Worm (Caenorhabditis elegans) whole organism, L2 larva: Measurements from ENCODE around the gene K11C4.1.
A peak's percentile ranks its signal among the peaks of the same experiment; 100 is the strongest.

Experiments
- C34F6.9 ChIP-seq: fragments of 150-350 bp; optimal IDR thresholded peaks from 2 replicates; lab custom pipeline; 2014; ENCODE audit warnings: missing biosample characterization, missing genetic modification characterization
- F13H6.1 ChIP-seq: sonication (generic microtip); optimal IDR thresholded peaks from 2 replicates; lab custom pipeline; 2016; ENCODE audit warnings: missing genetic modification characterization, missing compliant biosample characterization
- R02D3.7 ChIP-seq: fragments of 150-350 bp; optimal IDR thresholded peaks from 2 replicates; lab custom pipeline; 2014; ENCODE audit warnings: missing biosample characterization, missing genetic modification characterization
- Y55F3AM.14 ChIP-seq: fragments of 200-800 bp; sonication (Bioruptor generic); optimal IDR thresholded peaks from 2 replicates; lab custom pipeline; 2018; ENCODE audit warnings: mild to moderate bottlenecking, missing genetic modification characterization, missing compliant biosample characterization
- ZK546.5 ChIP-seq: sonication (generic microtip); optimal IDR thresholded peaks from 2 replicates; lab custom pipeline; 2017; ENCODE audit warnings: missing biosample characterization, missing genetic modification characterization
- alr-1 ChIP-seq: fragments of 150-350 bp; optimal IDR thresholded peaks from 2 replicates; lab custom pipeline; 2014; ENCODE audit warnings: missing biosample characterization, missing genetic modification characterization
- aly-2 ChIP-seq: fragments of 150-350 bp; optimal IDR thresholded peaks from 2 replicates; lab custom pipeline; 2014; ENCODE audit warnings: missing biosample characterization, missing genetic modification characterization
- ama-1 ChIP-seq: fragments of 150-350 bp; optimal IDR thresholded peaks from 2 replicates; lab custom pipeline; 2018; ENCODE audit warnings: inconsistent platforms
- blmp-1 ChIP-seq: sonication (generic microtip); optimal IDR thresholded peaks from 2 replicates; lab custom pipeline; 2017; ENCODE audit warnings: missing genetic modification characterization, mild to moderate bottlenecking, missing compliant biosample characterization, antibody characterized with exemption, moderate library complexity; ENCODE audit not compliant: insufficient read depth
- ceh-16 ChIP-seq: fragments of 150-350 bp; optimal IDR thresholded peaks from 2 replicates; lab custom pipeline; 2014; ENCODE audit warnings: missing biosample characterization, missing genetic modification characterization
- ceh-82 ChIP-seq: fragments of 150-350 bp; optimal IDR thresholded peaks from 2 replicates; lab custom pipeline; 2014; ENCODE audit warnings: missing biosample characterization, missing genetic modification characterization
- crh-2 ChIP-seq: sonication (generic microtip); optimal IDR thresholded peaks from 2 replicates; lab custom pipeline; 2017; ENCODE audit warnings: missing biosample characterization, missing genetic modification characterization
- dmd-4 ChIP-seq: sonication (generic microtip); optimal IDR thresholded peaks from 2 replicates; lab custom pipeline; 2017; ENCODE audit warnings: missing biosample characterization, missing genetic modification characterization
- egl-27 ChIP-seq: sonication (generic microtip); optimal IDR thresholded peaks from 3 replicates; lab custom pipeline; 2017; ENCODE audit warnings: missing biosample characterization, missing genetic modification reagents, missing genetic modification characterization
- elt-1 ChIP-seq: fragments of 150-350 bp; optimal IDR thresholded peaks from 2 replicates; lab custom pipeline; 2014; ENCODE audit warnings: missing biosample characterization, missing genetic modification characterization
- elt-3 ChIP-seq: sonication (generic microtip); optimal IDR thresholded peaks from 2 replicates; lab custom pipeline; 2017; ENCODE audit warnings: missing biosample characterization, missing genetic modification characterization
- fos-1 ChIP-seq: fragments of 150-350 bp; optimal IDR thresholded peaks from 2 replicates; lab custom pipeline; 2014; ENCODE audit warnings: missing biosample characterization, missing genetic modification characterization
- gmeb-1 ChIP-seq: fragments of 150-350 bp; optimal IDR thresholded peaks from 2 replicates; lab custom pipeline; 2014; ENCODE audit warnings: missing biosample characterization, missing genetic modification characterization
- lin-11 ChIP-seq: fragments of 150-350 bp; sonication (generic microtip); optimal IDR thresholded peaks from 2 replicates; lab custom pipeline; 2014; ENCODE audit warnings: missing biosample characterization, missing genetic modification characterization, inconsistent platforms, mixed read lengths
- lin-13 ChIP-seq: fragments of 150-350 bp; optimal IDR thresholded peaks from 2 replicates; lab custom pipeline; 2014; ENCODE audit warnings: missing biosample characterization, missing genetic modification reagents, missing genetic modification characterization
- lin-39 ChIP-seq: fragments of 150-350 bp; optimal IDR thresholded peaks from 2 replicates; lab custom pipeline; 2014; ENCODE audit warnings: missing biosample characterization, missing genetic modification reagents, missing genetic modification characterization
- lsy-2 ChIP-seq, 2 experiments: fragments of 150-350 bp in 1 of 2; sonication (generic microtip) in 1 of 2; optimal IDR thresholded peaks; 2 replicates each; lab custom pipeline; 2014 to 2017; ENCODE audit warnings: missing biosample characterization in 2 of 2, missing genetic modification characterization in 2 of 2
- mab-5 ChIP-seq: fragments of 150-350 bp; optimal IDR thresholded peaks from 2 replicates; lab custom pipeline; 2014; ENCODE audit warnings: missing biosample characterization, missing genetic modification characterization
- mbf-1 ChIP-seq: sonication (generic microtip); optimal IDR thresholded peaks from 2 replicates; lab custom pipeline; 2017; ENCODE audit warnings: missing biosample characterization, missing genetic modification characterization
- mdl-1 ChIP-seq, 2 experiments: fragments of 150-350 bp in 1 of 2; sonication (generic microtip) in 1 of 2; optimal IDR thresholded peaks; 2 replicates each; lab custom pipeline; 2017; ENCODE audit warnings: missing biosample characterization in 2 of 2, missing genetic modification characterization in 2 of 2
- nhr-10 ChIP-seq: sonication (generic microtip); optimal IDR thresholded peaks from 2 replicates; lab custom pipeline; 2017; ENCODE audit warnings: missing biosample characterization, missing genetic modification characterization
- nhr-11 ChIP-seq: fragments of 150-350 bp; optimal IDR thresholded peaks from 2 replicates; lab custom pipeline; 2014; ENCODE audit warnings: missing biosample characterization, missing genetic modification characterization
- nhr-12 ChIP-seq: fragments of 150-350 bp; optimal IDR thresholded peaks from 2 replicates; lab custom pipeline; 2014; ENCODE audit warnings: missing biosample characterization, missing genetic modification characterization
- nhr-129 ChIP-seq: fragments of 150-350 bp; optimal IDR thresholded peaks from 2 replicates; lab custom pipeline; 2014; ENCODE audit warnings: missing biosample characterization, missing genetic modification characterization
- nhr-21 ChIP-seq: fragments of 150-350 bp; optimal IDR thresholded peaks from 2 replicates; lab custom pipeline; 2014; ENCODE audit warnings: missing biosample characterization, missing genetic modification characterization
- nhr-23 ChIP-seq: fragments of 150-350 bp; optimal IDR thresholded peaks from 2 replicates; lab custom pipeline; 2014; ENCODE audit warnings: missing biosample characterization, missing genetic modification reagents, missing genetic modification characterization
- nhr-237 ChIP-seq: fragments of 150-350 bp; optimal IDR thresholded peaks from 2 replicates; lab custom pipeline; 2014; ENCODE audit warnings: missing biosample characterization, missing genetic modification characterization
- nhr-25 ChIP-seq: fragments of 150-350 bp; sonication (generic microtip); optimal IDR thresholded peaks from 3 replicates; lab custom pipeline; 2014; ENCODE audit warnings: missing biosample characterization, missing genetic modification characterization
- nhr-6 ChIP-seq: fragments of 150-350 bp; optimal IDR thresholded peaks from 2 replicates; lab custom pipeline; 2014; ENCODE audit warnings: missing biosample characterization, missing genetic modification characterization
- nhr-77 ChIP-seq: fragments of 150-350 bp; optimal IDR thresholded peaks from 2 replicates; lab custom pipeline; 2014; ENCODE audit warnings: missing biosample characterization, missing genetic modification characterization
- peb-1 ChIP-seq: fragments of 150-350 bp; optimal IDR thresholded peaks from 2 replicates; lab custom pipeline; 2014; ENCODE audit warnings: missing biosample characterization, missing genetic modification characterization
- sem-4 ChIP-seq: fragments of 150-350 bp; optimal IDR thresholded peaks from 2 replicates; lab custom pipeline; 2014; ENCODE audit warnings: missing biosample characterization, missing genetic modification reagents, missing genetic modification characterization
- skn-1 ChIP-seq: sonication (generic microtip); optimal IDR thresholded peaks from 2 replicates; lab custom pipeline; 2017; ENCODE audit warnings: missing biosample characterization, missing genetic modification characterization
- sma-3 ChIP-seq: sonication (generic microtip); optimal IDR thresholded peaks from 2 replicates; lab custom pipeline; 2016; ENCODE audit warnings: missing genetic modification reagents, missing genetic modification characterization, missing compliant biosample characterization
- sma-9 ChIP-seq, 2 experiments: fragments of 150-350 bp in 1 of 2; sonication (generic microtip) in 1 of 2; optimal IDR thresholded peaks; 2 replicates each; lab custom pipeline; 2014 to 2016; ENCODE audit warnings: missing genetic modification characterization in 2 of 2, mild to moderate bottlenecking in 1 of 2, missing biosample characterization in 1 of 2, missing compliant biosample characterization in 1 of 2, missing genetic modification reagents in 1 of 2, moderate library complexity in 1 of 2
- snpc-4 ChIP-seq: fragments of 150-350 bp; optimal IDR thresholded peaks from 2 replicates; lab custom pipeline; 2014; ENCODE audit warnings: missing biosample characterization, missing genetic modification characterization
- unc-39 ChIP-seq: fragments of 150-350 bp; optimal IDR thresholded peaks from 2 replicates; lab custom pipeline; 2014; ENCODE audit warnings: missing biosample characterization, missing genetic modification characterization
- unc-55 ChIP-seq: fragments of 150-350 bp; sonication (generic microtip); optimal IDR thresholded peaks from 3 replicates; lab custom pipeline; 2014; ENCODE audit warnings: missing biosample characterization, missing genetic modification reagents, missing genetic modification characterization
- unc-62 ChIP-seq: fragments of 150-350 bp; optimal IDR thresholded peaks from 2 replicates; lab custom pipeline; 2014; ENCODE audit warnings: missing biosample characterization, missing genetic modification reagents, missing genetic modification characterization
- zag-1 ChIP-seq: fragments of 150-350 bp; optimal IDR thresholded peaks from 2 replicates; lab custom pipeline; 2014; ENCODE audit warnings: missing biosample characterization, missing genetic modification characterization
- ztf-1 ChIP-seq: fragments of 200-800 bp; sonication (Bioruptor generic); conservative IDR thresholded peaks from 2 replicates; pipeline ENCODE4 v1.3.6; 2022; ENCODE audit warnings: missing genetic modification characterization, missing compliant biosample characterization
- ztf-11 ChIP-seq: sonication (generic microtip); optimal IDR thresholded peaks from 2 replicates; lab custom pipeline; 2017; ENCODE audit warnings: missing biosample characterization, missing genetic modification characterization
- ztf-4 ChIP-seq: fragments of 150-350 bp; optimal IDR thresholded peaks from 2 replicates; lab custom pipeline; 2014; ENCODE audit warnings: missing biosample characterization, missing genetic modification characterization

Gene K11C4.1

ce11 chrV:6876763-6877515 lies 19.9 kb upstream of the K11C4.1 start:
- TF ChIP-seq ceh-82 (tag; lab: Kevin White, UChicago), result no peak
- no peak for TF ChIP-seq Y55F3AM.14 (GFP tag; lab: Kevin White, UChicago)
- TF ChIP-seq ztf-4 (tag; lab: Kevin White, UChicago), result no peak
- TF ChIP-seq mdl-1 (tag; optimal IDR thresholded peaks at IDR 0.05; lab: Kevin White, UChicago), result no peak
- no peak for TF ChIP-seq ztf-1
- no peak for TF ChIP-seq crh-2 (tag; lab: Kevin White, UChicago)
- TF ChIP-seq F13H6.1 (tag; lab: Kevin White, UChicago), result peak; percentile 19
- TF ChIP-seq ama-1 (lab: Kevin White, UChicago), result no peak
- TF ChIP-seq nhr-129 (tag; lab: Kevin White, UChicago), result peak; percentile 41
- no peak for TF ChIP-seq unc-39
- TF ChIP-seq ceh-16 (tag; lab: Kevin White, UChicago), result peak; percentile 49
- no peak for TF ChIP-seq R02D3.7 (tag; lab: Kevin White, UChicago)
- TF ChIP-seq nhr-6 (tag; lab: Kevin White, UChicago), result no peak
- no peak for TF ChIP-seq ZK546.5 (tag; lab: Kevin White, UChicago)
- no peak for TF ChIP-seq nhr-77 (tag; lab: Kevin White, UChicago)
- no peak for TF ChIP-seq unc-55 (GFP tag; lab: Kevin White, UChicago)
- no peak for TF ChIP-seq snpc-4 (tag; lab: Kevin White, UChicago)
- no peak for TF ChIP-seq nhr-21 (tag; lab: Kevin White, UChicago)
- TF ChIP-seq elt-1 (tag; lab: Kevin White, UChicago), result peak; percentile 10
- TF ChIP-seq skn-1 (tag; lab: Kevin White, UChicago), result no peak
- no peak for TF ChIP-seq nhr-23 (tag; lab: Kevin White, UChicago)
- TF ChIP-seq peb-1 (tag; lab: Kevin White, UChicago), result no peak
- TF ChIP-seq unc-62, result no peak
- TF ChIP-seq dmd-4 (tag; lab: Kevin White, UChicago), result no peak
- no peak for TF ChIP-seq nhr-10 (tag; lab: Kevin White, UChicago)
- no peak for TF ChIP-seq zag-1 (tag; lab: Kevin White, UChicago)
- TF ChIP-seq lin-39 (tag; lab: Kevin White, UChicago), result no peak
- TF ChIP-seq aly-2 (tag; lab: Kevin White, UChicago), result no peak
- no peak for TF ChIP-seq lsy-2 (tag; optimal IDR thresholded peaks at IDR 0.05; lab: Kevin White, UChicago)
- TF ChIP-seq C34F6.9 (tag; lab: Kevin White, UChicago), result peak; percentile 23
- no peak for TF ChIP-seq lin-13
- no peak for TF ChIP-seq sma-9 (GFP tag; optimal IDR thresholded peaks at IDR 0.05; lab: Kevin White, UChicago)
- TF ChIP-seq sma-9 (tag; optimal IDR thresholded peaks at IDR 0.05; lab: Kevin White, UChicago), result no peak
- TF ChIP-seq blmp-1 (tag; lab: Kevin White, UChicago), result no peak
- TF ChIP-seq nhr-11 (tag; lab: Kevin White, UChicago), result no peak
- TF ChIP-seq lin-11 (tag; lab: Kevin White, UChicago), result no peak
- no peak for TF ChIP-seq nhr-237 (tag; lab: Kevin White, UChicago)
- TF ChIP-seq ztf-11, result no peak
- TF ChIP-seq fos-1 (tag; lab: Kevin White, UChicago), result no peak
- no peak for TF ChIP-seq nhr-12 (tag; lab: Kevin White, UChicago)
- TF ChIP-seq sem-4 (tag; lab: Kevin White, UChicago), result no peak
- TF ChIP-seq mbf-1 (tag; lab: Kevin White, UChicago), result no peak
- TF ChIP-seq mab-5 (tag; lab: Kevin White, UChicago), result no peak
- TF ChIP-seq gmeb-1, result no peak
- no peak for TF ChIP-seq egl-27 (tag; lab: Kevin White, UChicago)
- no peak for TF ChIP-seq elt-3 (tag; lab: Kevin White, UChicago)
- no peak for TF ChIP-seq alr-1
- TF ChIP-seq sma-3 (GFP tag; lab: Kevin White, UChicago), result no peak
- peak; percentile 61 for TF ChIP-seq nhr-25 (tag; lab: Kevin White, UChicago)
